Worm (Caenorhabditis elegans) whole organism, midembryonic: ENCODE data around the gene C27H6.8.

Experiments used
- cog-1 ChIP-seq: sonication (generic microtip); optimal IDR thresholded peaks from 2 replicates; lab custom pipeline; 2016; ENCODE audit warnings: missing genetic modification characterization, missing compliant biosample characterization
- med-1 ChIP-seq: sonication (generic microtip); optimal IDR thresholded peaks from 2 replicates; lab custom pipeline; 2017; ENCODE audit warnings: missing genetic modification characterization, mild to moderate bottlenecking, missing compliant biosample characterization, antibody characterized with exemption, missing genetic modification reagents; ENCODE audit not compliant: insufficient read depth
- tab-1 ChIP-seq: fragments of 200-800 bp; sonication (Bioruptor generic); IDR thresholded peaks from 2 replicates; pipeline ENCODE4 v1.3.6; 2022; ENCODE audit warnings: missing genetic modification characterization, missing compliant biosample characterization
- ztf-23 ChIP-seq: fragments of 200-800 bp; sonication (Bioruptor generic); IDR thresholded peaks from 2 replicates; pipeline ENCODE4 v1.3.6; 2022; ENCODE audit warnings: missing genetic modification reagents, missing genetic modification characterization, missing compliant biosample characterization
- ztf-29 ChIP-seq: fragments of 200-800 bp; sonication (Bioruptor generic); IDR thresholded peaks from 2 replicates; pipeline ENCODE4 v1.3.6; 2022; ENCODE audit warnings: missing genetic modification reagents, missing genetic modification characterization, missing compliant biosample characterization

DNA sequence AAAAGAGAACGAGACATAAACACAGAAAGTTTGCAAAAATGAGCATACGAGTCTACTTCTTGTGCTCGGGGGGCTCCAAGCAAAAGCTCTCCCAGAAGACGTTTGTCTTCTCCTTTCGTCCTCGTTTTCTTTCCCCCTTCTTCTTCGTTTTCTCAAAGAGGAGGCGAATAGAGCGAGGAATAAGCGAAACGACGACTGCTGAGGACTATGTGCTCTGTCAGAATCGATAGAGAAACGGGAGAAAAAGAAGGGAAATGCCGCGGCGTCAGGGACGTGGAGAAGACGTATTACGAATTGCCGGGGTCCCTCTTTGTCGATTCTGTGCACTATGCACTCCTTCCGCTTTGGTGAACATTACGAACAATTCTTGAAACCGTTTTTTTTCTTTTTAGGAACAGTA is 9.2 kb downstream of the C27H6.8 start:
- TF ChIP-seq ztf-29 (GFP tag; lab: Robert Waterston, UW) (no peak), tab-1 (GFP tag; lab: Robert Waterston, UW) (no peak), med-1 (GFP tag; lab: Kevin White, UChicago) (no peak), ztf-23 (GFP tag; lab: Robert Waterston, UW) (no peak), cog-1 (tag; lab: Kevin White, UChicago) (no peak)
